Fruit fly (Drosophila melanogaster): ENCODE results near the gene CG13829.

The CG13829 gene

dm6 chr3R:23189958-23190900, 29.1 kb upstream of the CG13829 start (continued):
- TF ChIP-seq net (GFP tag; optimal IDR thresholded peaks at IDR 0.05) (peak; percentile 78), Ets21C (GFP tag; optimal IDR thresholded peaks at IDR 0.05) (peak; percentile 83), Eip78C (GFP tag) (peak; percentile 97), eg (GFP tag; IDR thresholded peaks at IDR 0.05) (peak; percentile 86), CG1621 (tag; optimal IDR thresholded peaks at IDR 0.05) (peak; percentile 79), acj6 (GFP tag; optimal IDR thresholded peaks at IDR 0.05) (peak; percentile 89), topi (GFP tag; optimal IDR thresholded peaks at IDR 0.05) (peak; percentile 91), esn (GFP tag; optimal IDR thresholded peaks at IDR 0.05) (peak; percentile 93), CG10669 (GFP tag; optimal IDR thresholded peaks at IDR 0.05) (peak; percentile 81), CG6792 (GFP tag; optimal IDR thresholded peaks at IDR 0.05) (peak; percentile 88), dsx (GFP tag; optimal IDR thresholded peaks at IDR 0.05; ENCODE audit: poor library complexity, severe bottlenecking) (peak; percentile 100), CG11902 (GFP tag; optimal IDR thresholded peaks at IDR 0.05) (peak; percentile 82), CG3919 (GFP tag; optimal IDR thresholded peaks at IDR 0.05) (peak; percentile 88), Hr39 (GFP tag; optimal IDR thresholded peaks at IDR 0.05) (peak; percentile 93), CG11762 (GFP tag; optimal IDR thresholded peaks at IDR 0.05; ENCODE audit: insufficient read depth) (peak; percentile 83), vri (GFP tag; optimal IDR thresholded peaks at IDR 0.05) (peak; percentile 83), Met (GFP tag; optimal IDR thresholded peaks at IDR 0.05) (peak; percentile 93)

dm6 chr3R:23189143-23189957, 28.2 kb upstream of the CG13829 start:
- TF ChIP-seq svp (GFP tag) (peak; percentile 99), CG7368 (GFP tag; optimal IDR thresholded peaks at IDR 0.05) (no peak)

DNA sequence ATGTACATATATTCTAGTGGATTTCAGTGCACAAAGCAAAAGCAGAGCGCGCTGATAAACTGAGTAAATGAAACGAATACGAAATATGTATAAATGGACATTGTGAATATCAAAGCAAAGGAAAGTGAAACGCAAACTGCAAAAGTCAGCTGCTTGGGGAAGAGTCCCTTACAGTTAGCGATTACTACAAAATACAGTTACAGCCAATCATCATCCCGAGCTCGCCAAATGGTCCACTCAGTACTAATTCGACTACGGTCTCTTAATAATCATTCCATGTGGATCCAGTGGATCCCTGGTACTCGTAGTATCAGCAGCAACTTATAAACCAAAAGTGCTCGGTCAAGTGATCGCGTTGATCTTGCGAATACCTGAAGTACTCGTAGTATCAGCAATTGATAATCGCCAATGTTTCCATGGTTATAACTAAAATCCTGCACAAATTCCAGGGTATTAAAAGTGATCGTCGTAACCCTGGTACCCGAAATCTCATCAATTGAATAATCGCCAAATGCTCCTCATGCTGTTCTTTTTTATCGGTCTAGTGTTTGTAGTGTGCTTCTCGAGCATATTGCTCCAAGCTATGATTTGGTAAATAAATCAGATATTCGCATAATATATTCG, 20.7 kb upstream of the CG13829 start:
- TF ChIP-seq CG6808 (GFP tag; optimal IDR thresholded peaks at IDR 0.05) (no peak), Eip78C (GFP tag) (peak; percentile 43), CG31627 (GFP tag; optimal IDR thresholded peaks at IDR 0.05) (no peak), eg (GFP tag; IDR thresholded peaks at IDR 0.05) (no peak)

DNA sequence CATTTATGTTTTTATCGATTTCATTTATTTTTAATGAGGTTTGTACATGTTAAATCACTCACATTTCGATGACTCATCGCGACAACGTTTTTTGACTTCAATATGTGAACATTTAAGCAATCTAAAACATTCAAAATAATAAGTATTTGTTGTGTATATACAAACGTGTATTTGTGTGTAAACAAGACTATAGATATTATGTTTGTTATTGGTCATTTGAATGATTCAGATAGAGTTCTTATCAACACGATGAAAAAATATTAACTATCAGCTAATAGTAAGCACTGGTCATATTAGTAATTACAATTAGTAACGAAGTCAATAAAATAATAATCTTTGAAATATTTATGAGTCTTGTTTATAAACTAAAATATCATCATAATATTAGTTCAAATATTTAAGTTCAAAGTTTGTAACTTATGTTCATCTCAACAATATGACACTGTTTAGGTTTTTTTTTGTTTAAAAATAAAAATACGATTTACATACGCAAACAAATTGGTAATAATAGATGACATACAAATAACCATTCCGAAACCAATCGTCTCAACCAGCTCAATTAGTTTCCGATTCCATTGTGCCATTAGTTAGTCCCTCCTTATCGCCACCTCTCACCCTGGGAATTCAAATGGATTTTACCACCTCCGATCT, 20.0 kb upstream of the CG13829 start:
- TF ChIP-seq CG6276 (GFP tag; optimal IDR thresholded peaks at IDR 0.05) = no peak
- TF ChIP-seq svp (GFP tag) = peak; percentile 89

DNA sequence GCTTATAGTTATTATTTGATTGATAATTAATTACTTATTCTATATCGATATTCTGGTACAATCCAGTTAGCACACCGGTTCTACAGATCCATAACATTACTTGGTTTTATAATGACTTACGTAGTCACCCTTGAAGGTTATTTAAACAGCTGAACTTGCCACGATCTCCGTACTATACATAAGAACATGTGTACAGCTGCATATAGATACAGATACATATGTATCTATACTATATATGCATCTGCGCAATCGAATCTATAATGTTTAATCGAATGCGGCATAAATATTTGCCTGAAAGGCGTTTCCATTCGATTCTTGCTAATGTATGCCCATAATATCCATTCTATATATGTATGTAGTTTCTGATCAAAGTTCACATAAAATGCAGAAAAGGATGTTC, 18.2 kb upstream of the CG13829 start:
- TF ChIP-seq Hr39 (GFP tag; optimal IDR thresholded peaks at IDR 0.05) (no peak), achi (GFP tag; optimal IDR thresholded peaks at IDR 0.05) (no peak), CG11762 (GFP tag; optimal IDR thresholded peaks at IDR 0.05; ENCODE audit: insufficient read depth) (no peak), fkh (GFP tag; optimal IDR thresholded peaks at IDR 0.05) (peak; percentile 21), fd85E (GFP tag; optimal IDR thresholded peaks at IDR 0.05) (no peak), CG11902 (GFP tag; optimal IDR thresholded peaks at IDR 0.05) (no peak), Sox14 (GFP tag; optimal IDR thresholded peaks at IDR 0.05) (no peak), Ets21C (GFP tag; optimal IDR thresholded peaks at IDR 0.05) (no peak), spab (GFP tag; optimal IDR thresholded peaks at IDR 0.05) (no peak), CG6163 (GFP tag; IDR thresholded peaks at IDR 0.05) (no peak), Eip78C (GFP tag) (peak; percentile 25)

All from whole organism, prepupa.